Fruit fly (Drosophila melanogaster) whole organism, embryonic: ENCODE results near the gene CG2972.

Experiments
- CG10209 ChIP-seq: fragments of 200-800 bp; sonication (Bioruptor generic); optimal IDR thresholded peaks from 3 replicates; lab custom pipeline; 2017; ENCODE audit warnings: missing biosample characterization, mild to moderate bottlenecking, missing genetic modification characterization, missing genetic modification reagents
- CG11085 ChIP-seq: fragments of 200-800 bp; sonication (Bioruptor generic); IDR thresholded peaks from 2 replicates; pipeline ENCODE4 v1.3.6; 2022; ENCODE audit warnings: missing biosample characterization, missing genetic modification characterization
- CG11695 ChIP-seq: fragments of 200-800 bp; sonication (Bioruptor generic); IDR thresholded peaks from 3 replicates; pipeline ENCODE4 v1.3.6; 2022; ENCODE audit warnings: missing biosample characterization, missing genetic modification characterization
- CG12219 ChIP-seq: fragments of 200-800 bp; sonication (Bioruptor generic); optimal IDR thresholded peaks from 3 replicates; lab custom pipeline; 2018; ENCODE audit warnings: missing biosample characterization, mild to moderate bottlenecking, missing genetic modification characterization
- CG1233 ChIP-seq: fragments of 200-800 bp; sonication (Bioruptor generic); optimal IDR thresholded peaks from 4 replicates; lab custom pipeline; 2018; ENCODE audit warnings: missing biosample characterization, mild to moderate bottlenecking, missing genetic modification characterization
- CG13775 ChIP-seq: fragments of 200-800 bp; sonication (Bioruptor generic); optimal IDR thresholded peaks from 3 replicates; lab custom pipeline; 2017; ENCODE audit warnings: missing biosample characterization, mild to moderate bottlenecking, missing genetic modification characterization
- CG14710 ChIP-seq: fragments of 200-800 bp; sonication (Bioruptor generic); optimal IDR thresholded peaks from 3 replicates; lab custom pipeline; 2019; ENCODE audit warnings: missing biosample characterization, mild to moderate bottlenecking, missing genetic modification characterization, moderate library complexity
- CG17186 ChIP-seq: fragments of 200-800 bp; sonication (Bioruptor generic); optimal IDR thresholded peaks from 3 replicates; lab custom pipeline; 2017; ENCODE audit warnings: missing biosample characterization, missing genetic modification reagents, missing genetic modification characterization
- CG17361 ChIP-seq: fragments of 200-800 bp; sonication (Bioruptor generic); IDR thresholded peaks from 3 replicates; pipeline ENCODE4 v1.3.6; 2022; ENCODE audit warnings: missing biosample characterization, missing genetic modification characterization
- CG17912 ChIP-seq: fragments of 200-800 bp; sonication (Bioruptor generic); optimal IDR thresholded peaks from 2 replicates; lab custom pipeline; 2018; ENCODE audit warnings: missing biosample characterization, mild to moderate bottlenecking, missing genetic modification characterization
- CG2712 ChIP-seq: fragments of 200-800 bp; optimal IDR thresholded peaks from 3 replicates; lab custom pipeline; 2019; ENCODE audit warnings: missing biosample characterization, mild to moderate bottlenecking, missing genetic modification characterization, moderate library complexity
- CG30403 ChIP-seq: fragments of 200-800 bp; sonication (Bioruptor generic); optimal IDR thresholded peaks from 3 replicates; lab custom pipeline; 2016; ENCODE audit warnings: missing biosample characterization, missing genetic modification characterization
- CG34224 ChIP-seq: fragments of 200-800 bp; sonication (Bioruptor generic); IDR thresholded peaks from 3 replicates; pipeline ENCODE4 v1.3.6; 2022; ENCODE audit warnings: missing biosample characterization, missing genetic modification characterization; ENCODE audit not compliant: partially characterized antibody
- CG3847 ChIP-seq: fragments of 200-800 bp; sonication (Bioruptor generic); IDR thresholded peaks from 2 replicates; pipeline ENCODE4 v1.3.6; 2022; ENCODE audit warnings: missing biosample characterization, missing genetic modification characterization
- CG42726 ChIP-seq: fragments of 200-800 bp; sonication (Bioruptor generic); IDR thresholded peaks from 2 replicates; pipeline ENCODE4 v1.3.6; 2022; ENCODE audit warnings: missing biosample characterization, missing genetic modification characterization; ENCODE audit not compliant: partially characterized antibody
- CG6272 ChIP-seq: fragments of 200-800 bp; sonication (Bioruptor generic); IDR thresholded peaks from 2 replicates; pipeline ENCODE4 v1.3.6; 2022; ENCODE audit warnings: missing biosample characterization, missing genetic modification characterization
- CG6689 ChIP-seq: fragments of 200-800 bp; sonication (Bioruptor generic); IDR thresholded peaks from 2 replicates; pipeline ENCODE4 v1.3.6; 2022; ENCODE audit warnings: missing biosample characterization, missing genetic modification characterization
- CG8290 ChIP-seq, 3 experiments: fragments of 200-800 bp; sonication (Bioruptor generic); optimal IDR thresholded peaks; 2 replicates each; lab custom pipeline; 2016 to 2019; ENCODE audit warnings: missing biosample characterization in 3 of 3, missing genetic modification characterization in 3 of 3, mild to moderate bottlenecking in 2 of 3, moderate library complexity in 1 of 3
- CG9215 ChIP-seq: fragments of 200-800 bp; sonication (Bioruptor generic); IDR thresholded peaks from 2 replicates; pipeline ENCODE4 v1.3.6; 2022; ENCODE audit warnings: missing biosample characterization, missing genetic modification characterization
- CG9609 ChIP-seq: fragments of 200-800 bp; sonication (Bioruptor generic); optimal IDR thresholded peaks from 3 replicates; lab custom pipeline; 2016; ENCODE audit warnings: missing biosample characterization, missing genetic modification characterization
- CHES-1-like ChIP-seq: fragments of 200-800 bp; sonication (Bioruptor generic); optimal IDR thresholded peaks from 2 replicates; lab custom pipeline; 2016; ENCODE audit warnings: missing biosample characterization, missing genetic modification characterization
- CTCF ChIP-seq: fragments of 200-800 bp; sonication (Bioruptor generic); optimal IDR thresholded peaks from 2 replicates; lab custom pipeline; 2017; ENCODE audit warnings: missing biosample characterization, mild to moderate bottlenecking, missing genetic modification characterization, moderate library complexity
- D ChIP-seq, 2 experiments: fragments of 200-800 bp in 1 of 2; fragments of >200 bp in 1 of 2; sonication (Bioruptor generic) in 1 of 2; optimal IDR thresholded peaks; 2 replicates in 1 of 2; 3 replicates in 1 of 2; lab custom pipeline; 2017; ENCODE audit warnings: mild to moderate bottlenecking in 1 of 2, missing biosample characterization in 1 of 2, missing genetic modification characterization in 1 of 2, missing genetic modification reagents in 1 of 2
- Dek ChIP-seq: fragments of 200-800 bp; sonication (Bioruptor generic); optimal IDR thresholded peaks from 3 replicates; lab custom pipeline; 2019; ENCODE audit warnings: missing biosample characterization, mild to moderate bottlenecking, missing genetic modification characterization, moderate library complexity
- Dref ChIP-seq: fragments of 200-800 bp; sonication (Bioruptor generic); IDR thresholded peaks from 2 replicates; pipeline ENCODE4 v1.3.6; 2022; ENCODE audit warnings: missing biosample characterization, missing genetic modification characterization
- HLH54F ChIP-seq: fragments of 200-800 bp; sonication (Bioruptor generic); optimal IDR thresholded peaks from 3 replicates; lab custom pipeline; 2016; ENCODE audit warnings: missing biosample characterization, missing genetic modification characterization
- Hsf ChIP-seq: fragments of 200-800 bp; sonication (Bioruptor generic); optimal IDR thresholded peaks from 3 replicates; lab custom pipeline; 2016; ENCODE audit warnings: missing biosample characterization, missing genetic modification characterization
- Med ChIP-seq: fragments of 200-800 bp; sonication (Bioruptor generic); peaks from one replicate; lab custom pipeline; 2016; ENCODE audit warnings: missing biosample characterization, missing genetic modification characterization, mild to moderate bottlenecking, inconsistent platforms, moderate library complexity
- NfI ChIP-seq: fragments of 200-800 bp; sonication (Bioruptor generic); optimal IDR thresholded peaks from 3 replicates; lab custom pipeline; 2018; ENCODE audit warnings: missing biosample characterization, mild to moderate bottlenecking, missing genetic modification characterization, moderate library complexity
- Oli ChIP-seq: fragments of 200-800 bp; sonication (Bioruptor generic); optimal IDR thresholded peaks from 2 replicates; lab custom pipeline; 2018; ENCODE audit warnings: missing biosample characterization, mild to moderate bottlenecking, missing genetic modification characterization, moderate library complexity
- PHDP ChIP-seq: fragments of 200-800 bp; sonication (Bioruptor generic); optimal IDR thresholded peaks from 3 replicates; lab custom pipeline; 2018; ENCODE audit warnings: missing biosample characterization, mild to moderate bottlenecking, missing genetic modification characterization, moderate library complexity
- Ptx1 ChIP-seq: fragments of 200-800 bp; sonication (Bioruptor generic); IDR thresholded peaks from 2 replicates; pipeline ENCODE4 v1.3.6; 2022; ENCODE audit warnings: missing biosample characterization, missing genetic modification characterization
- Six4 ChIP-seq: fragments of 200-800 bp; sonication (Bioruptor generic); optimal IDR thresholded peaks from 2 replicates; lab custom pipeline; 2016; ENCODE audit warnings: missing biosample characterization, missing genetic modification characterization
- Sry-δ ChIP-seq: fragments of 200-800 bp; sonication (Bioruptor generic); optimal IDR thresholded peaks from 2 replicates; lab custom pipeline; 2016; ENCODE audit warnings: missing biosample characterization, missing genetic modification characterization
- bab2 ChIP-seq: fragments of 200-800 bp; sonication (Bioruptor generic); optimal IDR thresholded peaks from 2 replicates; lab custom pipeline; 2016; ENCODE audit warnings: missing biosample characterization, missing genetic modification characterization
- emc ChIP-seq: fragments of 200-800 bp; sonication (Bioruptor generic); optimal IDR thresholded peaks from 2 replicates; lab custom pipeline; 2016; ENCODE audit warnings: missing biosample characterization, missing genetic modification characterization
- esg ChIP-seq: fragments of 200-800 bp; sonication (Bioruptor generic); conservative IDR thresholded peaks from 2 replicates; pipeline ENCODE4 v1.3.6; 2022; ENCODE audit warnings: missing biosample characterization, missing genetic modification characterization
- fd96Cb ChIP-seq: fragments of 200-800 bp; sonication (Bioruptor generic); optimal IDR thresholded peaks from 2 replicates; lab custom pipeline; 2018; ENCODE audit warnings: missing biosample characterization, mild to moderate bottlenecking, missing genetic modification characterization, moderate library complexity
- her ChIP-seq: fragments of 200-800 bp; sonication (Bioruptor generic); optimal IDR thresholded peaks from 2 replicates; lab custom pipeline; 2016; ENCODE audit warnings: missing biosample characterization, missing genetic modification characterization
- hkb ChIP-seq, 2 experiments: fragments of 200-800 bp in 1 of 2; fragments of >200 bp in 1 of 2; sonication (Bioruptor generic) in 1 of 2; IDR thresholded peaks in 1 of 2; optimal IDR thresholded peaks in 1 of 2; 2 replicates each; pipeline versions ENCODE4 v1.3.6 to Lab custom; 2017 to 2022; ENCODE audit warnings: missing biosample characterization in 1 of 2, missing genetic modification characterization in 1 of 2
- inv ChIP-seq: fragments of 200-800 bp; sonication (Bioruptor generic); IDR thresholded peaks from 2 replicates; pipeline ENCODE4 v1.3.6; 2022; ENCODE audit warnings: missing biosample characterization, missing genetic modification characterization; ENCODE audit not compliant: partially characterized antibody
- rib ChIP-seq: fragments of 200-800 bp; sonication (Bioruptor generic); IDR thresholded peaks from 2 replicates; pipeline ENCODE4 v1.3.6; 2022; ENCODE audit warnings: missing biosample characterization, missing genetic modification characterization
- shn ChIP-seq: fragments of 200-800 bp; sonication (Bioruptor generic); optimal IDR thresholded peaks from 3 replicates; lab custom pipeline; 2016; ENCODE audit warnings: missing biosample characterization, missing genetic modification characterization
- so ChIP-seq: fragments of 200-800 bp; sonication (Bioruptor generic); IDR thresholded peaks from 3 replicates; pipeline ENCODE4 v1.3.6; 2022; ENCODE audit warnings: missing biosample characterization, missing genetic modification characterization
- tll ChIP-seq, 2 experiments: fragments of 200-800 bp in 1 of 2; fragments of >200 bp in 1 of 2; sonication (Bioruptor generic) in 1 of 2; optimal IDR thresholded peaks; 2 replicates each; lab custom pipeline; 2017 to 2019; ENCODE audit warnings: missing biosample characterization in 2 of 2, missing genetic modification characterization in 2 of 2, mild to moderate bottlenecking in 1 of 2, moderate library complexity in 1 of 2
- wdn ChIP-seq: fragments of 200-800 bp; sonication (Bioruptor generic); IDR thresholded peaks from 2 replicates; pipeline ENCODE4 v1.3.6; 2022; ENCODE audit warnings: missing biosample characterization, missing genetic modification characterization
- wor ChIP-seq: fragments of 200-800 bp; sonication (Bioruptor generic); IDR thresholded peaks from 2 replicates; pipeline ENCODE4 v1.3.6; 2022; ENCODE audit warnings: missing biosample characterization, missing genetic modification characterization

Gene CG2972

dm6 chrX:10086095-10086888 is 3.3 kb downstream of the CG2972 start, which contains the start of the genes Naxe and RhoU (continued):
- TF ChIP-seq CG9609 (GFP tag; lab: Kevin White, UChicago) = peak; percentile 45
- peak; percentile 23 for TF ChIP-seq CG8290 (GFP tag; optimal IDR thresholded peaks at IDR 0.05; lab: Kevin White, UChicago)
- TF ChIP-seq CG8290 (tag; optimal IDR thresholded peaks at IDR 0.05; lab: Kevin White, UChicago) = peak in 1 of 2 experiments; percentile 68
- peak; percentile 64 for TF ChIP-seq CG9215
- TF ChIP-seq D (optimal IDR thresholded peaks at IDR 0.05; lab: Kevin White, UChicago) = no peak
- no peak for TF ChIP-seq D (GFP tag; optimal IDR thresholded peaks at IDR 0.05; lab: Kevin White, UChicago)
- peak; percentile 58 for TF ChIP-seq CG42726 (GFP tag; lab: Robert Waterston, UW)
- TF ChIP-seq fd96Cb (tag; lab: Kevin White, UChicago) = no peak
- TF ChIP-seq CHES-1-like = no peak
- no peak for TF ChIP-seq CG10209 (GFP tag; lab: Kevin White, UChicago)
- TF ChIP-seq CG11085 (GFP tag; lab: Robert Waterston, UW) = no peak; the same call in 1 of the 2 replicates
- no peak for TF ChIP-seq CG17912 (GFP tag; lab: Kevin White, UChicago)
- TF ChIP-seq CG30403 = peak; percentile 54
- no peak for TF ChIP-seq CG12219 (GFP tag; lab: Kevin White, UChicago)
- peak; percentile 68 for TF ChIP-seq CG14710 (tag; lab: Kevin White, UChicago)
- peak; percentile 45; the same call in 1 of the 3 replicates for TF ChIP-seq CG17361
- TF ChIP-seq Hsf (GFP tag; lab: Kevin White, UChicago) = peak; percentile 22
- TF ChIP-seq Dek (tag; lab: Kevin White, UChicago) = peak; percentile 41
- peak; percentile 8 for TF ChIP-seq Oli (tag; lab: Kevin White, UChicago)
- peak; percentile 8 for TF ChIP-seq bab2 (GFP tag; lab: Kevin White, UChicago)
- TF ChIP-seq NfI = no peak
- TF ChIP-seq wdn (GFP tag; lab: Robert Waterston, UW) = peak; percentile 8; the same call in 1 of the 2 replicates
- TF ChIP-seq Sry-δ (GFP tag; lab: Kevin White, UChicago) = peak; percentile 48
- TF ChIP-seq Six4 (GFP tag; lab: Kevin White, UChicago) = no peak
- TF ChIP-seq CG17186 (GFP tag; lab: Kevin White, UChicago) = peak; percentile 36
- no peak for TF ChIP-seq so
- peak in 1 of 2 experiments; percentile 42 for TF ChIP-seq tll (GFP tag; optimal IDR thresholded peaks at IDR 0.05; lab: Kevin White, UChicago)
- 0 out of 2 replicates have a peak, but pooled peaks have one; percentile 18 for TF ChIP-seq esg (GFP tag; lab: Robert Waterston, UW)
- TF ChIP-seq CG6689 = peak; percentile 37; the same call in 1 of the 2 replicates
- TF ChIP-seq shn (GFP tag; lab: Kevin White, UChicago) = peak; percentile 8
- TF ChIP-seq CG3847 (GFP tag; lab: Robert Waterston, UW) = peak; percentile 60; the same call in 1 of the 2 replicates
- peak; percentile 37 for TF ChIP-seq CG2712
- peak; percentile 90 for TF ChIP-seq hkb (optimal IDR thresholded peaks at IDR 0.05; lab: Kevin White, UChicago)
- peak; percentile 17; the same call in 1 of the 2 replicates for TF ChIP-seq hkb (GFP tag; IDR thresholded peaks at IDR 0.05; lab: Robert Waterston, UW)
- TF ChIP-seq CG11695 (GFP tag; lab: Robert Waterston, UW) = no peak
- peak; percentile 41 for TF ChIP-seq Dref (GFP tag; lab: Robert Waterston, UW)
- TF ChIP-seq rib = peak; percentile 20; the same call in 1 of the 2 replicates
- TF ChIP-seq Med = peak; percentile 67
- peak; percentile 10; the same call in 1 of the 2 replicates for TF ChIP-seq CG6272 (GFP tag; lab: Robert Waterston, UW)
- TF ChIP-seq CG34224 = 0 out of 3 replicates have a peak, but pooled peaks have one; percentile 27
- peak; percentile 29 for TF ChIP-seq HLH54F (GFP tag; lab: Kevin White, UChicago)
- TF ChIP-seq CTCF (GFP tag; lab: Kevin White, UChicago) = peak; percentile 12
- no peak for TF ChIP-seq CG1233 (GFP tag; lab: Kevin White, UChicago)
- no peak for TF ChIP-seq her
- TF ChIP-seq PHDP = no peak
- no peak for TF ChIP-seq emc (GFP tag; lab: Kevin White, UChicago)
- no peak for TF ChIP-seq inv (GFP tag; lab: Robert Waterston, UW)
- peak; percentile 69 for TF ChIP-seq Ptx1 (GFP tag; lab: Robert Waterston, UW)
- TF ChIP-seq CG13775 = peak; percentile 12
- TF ChIP-seq wor (GFP tag; lab: Robert Waterston, UW) = no peak
